Fruit fly (Drosophila melanogaster) whole organism, prepupa: ENCODE data around the gene CG3739.

Experiments used
- Sox102F ChIP-seq: fragments of 200-800 bp; sonication (Bioruptor generic); optimal IDR thresholded peaks from 2 replicates; lab custom pipeline; 2016; ENCODE audit warnings: missing biosample characterization, mild to moderate bottlenecking, missing genetic modification characterization
- salr ChIP-seq, 2 experiments: fragments of 200-800 bp; sonication (Bioruptor generic); optimal IDR thresholded peaks; 3 replicates each; lab custom pipeline; 2016 to 2018; ENCODE audit warnings: missing biosample characterization in 2 of 2, missing genetic modification characterization in 2 of 2, mild to moderate bottlenecking in 1 of 2

DNA sequence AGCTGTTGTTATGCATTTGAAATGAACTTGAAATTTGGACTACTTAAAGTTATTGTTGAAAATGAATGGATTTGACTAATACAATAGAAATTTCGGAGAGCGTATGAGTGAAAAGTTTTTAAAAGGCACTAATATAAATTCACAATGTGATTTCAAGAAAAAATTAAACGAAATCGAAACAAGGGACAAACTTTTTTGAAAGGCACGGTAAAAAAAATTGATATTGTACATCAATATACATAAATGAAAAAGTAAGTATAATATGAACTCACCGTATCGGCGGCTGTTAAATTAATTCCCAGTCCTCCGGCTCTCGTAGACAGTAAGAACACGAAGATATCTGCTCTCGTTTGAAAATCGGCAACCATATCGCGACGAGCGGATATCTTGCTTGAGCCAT lies 5.3 kb downstream of the CG3739 start, which contains the start of gene CG31244:
- TF ChIP-seq salr (GFP tag; optimal IDR thresholded peaks at IDR 0.05; lab: Kevin White, UChicago) (no peak), Sox102F (GFP tag; lab: Kevin White, UChicago) (no peak)
